Fruit fly (Drosophila melanogaster) whole organism, embryonic: ENCODE results near the gene Tengl3.

ENCODE experiments used
- Asciz ChIP-seq: fragments of 200-800 bp; sonication (Bioruptor generic); optimal IDR thresholded peaks from 2 replicates; lab custom pipeline; 2017; ENCODE audit warnings: missing biosample characterization, mild to moderate bottlenecking, missing genetic modification characterization, missing genetic modification reagents
- Atf-2 ChIP-seq: fragments of 200-800 bp; sonication (Bioruptor generic); optimal IDR thresholded peaks from 2 replicates; lab custom pipeline; 2016; ENCODE audit warnings: missing biosample characterization, missing genetic modification characterization
- B-H1 ChIP-seq: fragments of 200-800 bp; sonication (Bioruptor generic); IDR thresholded peaks from 3 replicates; pipeline ENCODE4 v1.3.6; 2022; ENCODE audit warnings: missing biosample characterization, missing genetic modification characterization
- CG10267 ChIP-seq: fragments of 200-800 bp; sonication (Bioruptor generic); optimal IDR thresholded peaks from 2 replicates; lab custom pipeline; 2018; ENCODE audit warnings: missing biosample characterization, mild to moderate bottlenecking, missing genetic modification characterization, moderate library complexity
- CG10274 ChIP-seq: fragments of 200-800 bp; sonication (Bioruptor generic); optimal IDR thresholded peaks from 3 replicates; lab custom pipeline; 2017; ENCODE audit warnings: missing biosample characterization, mild to moderate bottlenecking, missing genetic modification characterization
- CG10565 ChIP-seq: fragments of 200-800 bp; sonication (Bioruptor generic); optimal IDR thresholded peaks from 3 replicates; lab custom pipeline; 2016; ENCODE audit warnings: missing biosample characterization, mild to moderate bottlenecking, missing genetic modification characterization
- CG15269 ChIP-seq: fragments of 200-800 bp; sonication (Bioruptor generic); optimal IDR thresholded peaks from 2 replicates; lab custom pipeline; 2018; ENCODE audit warnings: missing biosample characterization, mild to moderate bottlenecking, missing genetic modification characterization, moderate library complexity
- CG15696 ChIP-seq: fragments of 200-800 bp; sonication (Bioruptor generic); optimal IDR thresholded peaks from 2 replicates; lab custom pipeline; 2019; ENCODE audit warnings: missing biosample characterization, mild to moderate bottlenecking, missing genetic modification characterization, moderate library complexity
- CG16815 ChIP-seq: fragments of 200-800 bp; sonication (Bioruptor generic); optimal IDR thresholded peaks from 3 replicates; lab custom pipeline; 2017; ENCODE audit warnings: missing biosample characterization, mild to moderate bottlenecking, missing genetic modification characterization
- CG17802 ChIP-seq: fragments of 200-800 bp; sonication (Bioruptor generic); optimal IDR thresholded peaks from 2 replicates; lab custom pipeline; 2018; ENCODE audit warnings: missing biosample characterization, mild to moderate bottlenecking, missing genetic modification characterization, moderate library complexity
- CG2116 ChIP-seq: fragments of 200-800 bp; sonication (Bioruptor generic); optimal IDR thresholded peaks from 3 replicates; lab custom pipeline; 2018; ENCODE audit warnings: missing biosample characterization, mild to moderate bottlenecking, missing genetic modification characterization
- CG32767 ChIP-seq: fragments of 200-800 bp; sonication (Bioruptor generic); IDR thresholded peaks from 2 replicates; pipeline ENCODE4 v1.3.6; 2022; ENCODE audit warnings: missing biosample characterization, missing genetic modification characterization
- CG33213 ChIP-seq: fragments of 200-800 bp; sonication (Bioruptor generic); optimal IDR thresholded peaks from 3 replicates; lab custom pipeline; 2016; ENCODE audit warnings: missing biosample characterization, missing genetic modification characterization
- CG4707 ChIP-seq: fragments of 200-800 bp; sonication (Bioruptor generic); optimal IDR thresholded peaks from 2 replicates; lab custom pipeline; 2018; ENCODE audit warnings: missing biosample characterization, mild to moderate bottlenecking, missing genetic modification characterization, moderate library complexity
- CG4730 ChIP-seq: fragments of 200-800 bp; sonication (Bioruptor generic); IDR thresholded peaks from 2 replicates; pipeline ENCODE4 v1.3.6; 2022; ENCODE audit warnings: missing biosample characterization, missing genetic modification characterization
- CG5180 ChIP-seq: fragments of 200-800 bp; sonication (Bioruptor generic); optimal IDR thresholded peaks from 3 replicates; lab custom pipeline; 2017; ENCODE audit warnings: missing biosample characterization, missing genetic modification characterization, mild to moderate bottlenecking, moderate library complexity, missing genetic modification reagents
- CG6175 ChIP-seq: fragments of 200-800 bp; sonication (Bioruptor generic); IDR thresholded peaks from 3 replicates; pipeline ENCODE4 v1.3.6; 2022; ENCODE audit warnings: missing biosample characterization, missing genetic modification characterization
- CG6254 ChIP-seq: fragments of 200-800 bp; sonication (Bioruptor generic); optimal IDR thresholded peaks from 3 replicates; lab custom pipeline; 2017; ENCODE audit warnings: mild to moderate bottlenecking, missing biosample characterization, missing genetic modification reagents, missing genetic modification characterization
- CG7372 ChIP-seq: fragments of 200-800 bp; sonication (Bioruptor generic); IDR thresholded peaks from 2 replicates; pipeline ENCODE4 v1.3.6; 2022; ENCODE audit warnings: missing biosample characterization, missing genetic modification characterization
- CG7786 ChIP-seq: fragments of 200-800 bp; sonication (Bioruptor generic); optimal IDR thresholded peaks from 2 replicates; lab custom pipeline; 2016; ENCODE audit warnings: missing biosample characterization, missing genetic modification characterization
- CG8281 ChIP-seq: fragments of 200-800 bp; sonication (Bioruptor generic); optimal IDR thresholded peaks from 2 replicates; lab custom pipeline; 2018; ENCODE audit warnings: missing biosample characterization, mild to moderate bottlenecking, missing genetic modification characterization, moderate library complexity
- CHES-1-like ChIP-seq: fragments of 200-800 bp; sonication (Bioruptor generic); optimal IDR thresholded peaks from 2 replicates; lab custom pipeline; 2016; ENCODE audit warnings: missing biosample characterization, missing genetic modification characterization
- Dfd ChIP-seq, 2 experiments: fragments of >200 bp; optimal IDR thresholded peaks; 2 replicates each; lab custom pipeline; 2017; ENCODE audit warnings: missing biosample characterization in 2 of 2, missing genetic modification characterization in 2 of 2
- Dll ChIP-seq: fragments of 200-800 bp; sonication (Bioruptor generic); IDR thresholded peaks from 4 replicates; pipeline ENCODE4 v1.3.6; 2022; ENCODE audit warnings: missing biosample characterization, missing genetic modification characterization; ENCODE audit not compliant: partially characterized antibody
- HLH54F ChIP-seq: fragments of 200-800 bp; sonication (Bioruptor generic); optimal IDR thresholded peaks from 3 replicates; lab custom pipeline; 2016; ENCODE audit warnings: missing biosample characterization, missing genetic modification characterization
- Lpt ChIP-seq: fragments of >200 bp; optimal IDR thresholded peaks from 2 replicates; lab custom pipeline; 2018; ENCODE audit warnings: missing biosample characterization, missing genetic modification characterization
- Neu2 ChIP-seq: fragments of 200-800 bp; sonication (Bioruptor generic); optimal IDR thresholded peaks from 3 replicates; lab custom pipeline; 2016; ENCODE audit warnings: missing biosample characterization, missing genetic modification characterization, borderline replicate concordance
- Nf-YB ChIP-seq: fragments of 200-800 bp; sonication (Bioruptor generic); optimal IDR thresholded peaks from 3 replicates; lab custom pipeline; 2019; ENCODE audit warnings: missing biosample characterization, mild to moderate bottlenecking, missing genetic modification characterization, moderate library complexity
- Oaz ChIP-seq: fragments of 200-800 bp; sonication (Bioruptor generic); IDR thresholded peaks from 2 replicates; pipeline ENCODE4 v1.3.6; 2022; ENCODE audit warnings: missing biosample characterization, missing genetic modification characterization
- ase ChIP-seq: fragments of 200-800 bp; sonication (Bioruptor generic); IDR thresholded peaks from 3 replicates; pipeline ENCODE4 v1.3.6; 2022; ENCODE audit warnings: missing biosample characterization, missing genetic modification characterization
- bbx ChIP-seq: fragments of 200-800 bp; sonication (Bioruptor generic); IDR thresholded peaks from 2 replicates; pipeline ENCODE4 v1.3.6; 2022; ENCODE audit warnings: missing biosample characterization, missing genetic modification characterization; ENCODE audit not compliant: partially characterized antibody
- bigmax ChIP-seq: fragments of 200-800 bp; sonication (Bioruptor generic); optimal IDR thresholded peaks from 2 replicates; lab custom pipeline; 2018; ENCODE audit warnings: missing biosample characterization, mild to moderate bottlenecking, missing genetic modification characterization
- bsh ChIP-seq, 2 experiments: fragments of 200-800 bp; sonication (Bioruptor generic); optimal IDR thresholded peaks; 2 replicates each; lab custom pipeline; 2017 to 2018; ENCODE audit warnings: mild to moderate bottlenecking in 2 of 2, missing biosample characterization in 2 of 2, missing genetic modification characterization in 2 of 2, moderate library complexity in 1 of 2
- hb ChIP-seq: fragments of 200-800 bp; sonication (Bioruptor generic); IDR thresholded peaks from 3 replicates; pipeline ENCODE4 v1.3.6; 2022; ENCODE audit warnings: missing biosample characterization, missing genetic modification characterization; ENCODE audit not compliant: partially characterized antibody
- hkb ChIP-seq, 2 experiments: fragments of 200-800 bp in 1 of 2; fragments of >200 bp in 1 of 2; sonication (Bioruptor generic) in 1 of 2; IDR thresholded peaks in 1 of 2; optimal IDR thresholded peaks in 1 of 2; 2 replicates each; pipeline versions ENCODE4 v1.3.6 to Lab custom; 2017 to 2022; ENCODE audit warnings: missing biosample characterization in 1 of 2, missing genetic modification characterization in 1 of 2
- nmo ChIP-seq: fragments of 200-800 bp; sonication (Bioruptor generic); optimal IDR thresholded peaks from 2 replicates; lab custom pipeline; 2018; ENCODE audit warnings: missing biosample characterization, mild to moderate bottlenecking, missing genetic modification characterization, moderate library complexity
- pb ChIP-seq: fragments of 200-800 bp; sonication (Bioruptor generic); optimal IDR thresholded peaks from 3 replicates; lab custom pipeline; 2016; ENCODE audit warnings: missing biosample characterization, missing genetic modification characterization
- prd ChIP-seq, 3 experiments: fragments of >200 bp in 2 of 3; fragments of 200-800 bp in 1 of 3; sonication (Bioruptor generic) in 1 of 3; optimal IDR thresholded peaks in 2 of 3; IDR thresholded peaks in 1 of 3; 2 replicates in 2 of 3; 3 replicates in 1 of 3; pipeline versions ENCODE4 v1.3.6 to Lab custom; 2017 to 2022; ENCODE audit warnings: missing biosample characterization in 1 of 3, missing genetic modification characterization in 1 of 3
- ranshi ChIP-seq: fragments of 200-800 bp; sonication (Bioruptor generic); IDR thresholded peaks from 2 replicates; pipeline ENCODE4 v1.3.6; 2022; ENCODE audit warnings: missing biosample characterization, missing genetic modification characterization
- ro ChIP-seq: fragments of 200-800 bp; sonication (Bioruptor generic); IDR thresholded peaks from 2 replicates; pipeline ENCODE4 v1.3.6; 2022; ENCODE audit warnings: missing biosample characterization, missing genetic modification characterization
- sr ChIP-seq: fragments of 200-800 bp; sonication (Bioruptor generic); IDR thresholded peaks from 3 replicates; pipeline ENCODE4 v1.3.6; 2022; ENCODE audit warnings: missing biosample characterization, missing genetic modification characterization
- stc ChIP-seq: fragments of 200-800 bp; sonication (Bioruptor generic); IDR thresholded peaks from 2 replicates; pipeline ENCODE4 v1.3.6; 2022; ENCODE audit warnings: missing biosample characterization, missing genetic modification characterization
- stwl ChIP-seq: fragments of 200-800 bp; sonication (Bioruptor generic); optimal IDR thresholded peaks from 3 replicates; lab custom pipeline; 2018; ENCODE audit warnings: missing biosample characterization, mild to moderate bottlenecking, missing genetic modification characterization, moderate library complexity
- tap ChIP-seq: fragments of 200-800 bp; optimal IDR thresholded peaks from 3 replicates; lab custom pipeline; 2019; ENCODE audit warnings: missing biosample characterization, mild to moderate bottlenecking, missing genetic modification characterization, moderate library complexity
- wor ChIP-seq: fragments of 200-800 bp; sonication (Bioruptor generic); IDR thresholded peaks from 2 replicates; pipeline ENCODE4 v1.3.6; 2022; ENCODE audit warnings: missing biosample characterization, missing genetic modification characterization
- zen ChIP-seq: fragments of 200-800 bp; sonication (Bioruptor generic); optimal IDR thresholded peaks from 3 replicates; lab custom pipeline; 2018; ENCODE audit warnings: missing biosample characterization, mild to moderate bottlenecking, missing genetic modification characterization, moderate library complexity
- zfh1 ChIP-seq: fragments of 200-800 bp; sonication (Bioruptor generic); IDR thresholded peaks from 3 replicates; pipeline ENCODE4 v1.3.6; 2022; ENCODE audit warnings: missing biosample characterization, missing genetic modification characterization

Gene Tengl3

DNA sequence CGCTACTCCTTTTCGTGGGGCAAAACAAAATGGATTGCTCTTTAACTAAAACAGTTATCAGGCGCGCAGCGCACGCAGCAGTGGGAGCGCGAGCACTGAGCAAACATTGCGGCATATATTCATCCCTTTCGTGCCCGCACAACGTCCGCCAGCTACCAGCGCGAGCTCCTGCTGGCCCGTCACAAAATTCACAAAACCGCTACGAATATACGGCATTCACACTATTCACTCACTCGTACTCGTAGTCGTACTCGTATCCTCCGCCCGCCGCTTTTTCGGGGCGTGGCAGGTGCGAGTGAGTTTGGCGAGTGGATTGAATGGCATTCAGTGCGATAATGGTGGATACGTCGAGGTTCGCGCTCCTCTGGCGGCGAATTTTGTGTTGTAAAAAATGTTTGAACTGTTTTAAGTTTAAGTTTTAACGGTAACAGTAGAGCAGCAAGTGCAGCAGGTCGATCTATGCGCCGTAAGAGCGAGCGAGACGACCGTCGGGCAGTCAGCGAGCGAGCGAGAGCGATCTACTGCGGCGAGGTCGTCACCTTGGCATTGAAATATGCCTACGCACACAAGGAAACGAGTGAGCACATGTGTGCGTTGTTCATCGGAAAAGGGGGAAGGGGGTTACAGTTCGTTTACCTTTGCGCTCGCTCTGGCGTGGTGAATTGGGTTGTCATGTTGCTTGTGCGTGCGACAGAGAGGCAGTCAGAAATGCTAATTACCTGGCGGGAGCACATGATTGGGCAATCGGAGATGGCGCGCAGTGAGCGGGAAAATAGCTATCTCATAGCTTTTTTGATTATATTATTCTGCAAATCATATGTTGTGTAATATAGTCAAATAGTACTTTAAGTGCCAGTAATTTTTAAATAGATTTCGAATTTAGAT lies 41.2 kb downstream of the Tengl3 start (continued):
- no peak for TF ChIP-seq prd (optimal IDR thresholded peaks at IDR 0.05; lab: Kevin White, UChicago)
- TF ChIP-seq prd (GFP tag; IDR thresholded peaks at IDR 0.05; lab: Robert Waterston, UW), result no peak
- TF ChIP-seq HLH54F (GFP tag; lab: Kevin White, UChicago), result peak; percentile 66
- no peak for TF ChIP-seq CG6175 (GFP tag; lab: Robert Waterston, UW)
- TF ChIP-seq zen, result peak; percentile 94
- TF ChIP-seq stc (GFP tag; lab: Robert Waterston, UW), result no peak
- TF ChIP-seq CG8281 (tag; lab: Kevin White, UChicago), result peak; percentile 14
- TF ChIP-seq CG4730 (GFP tag; lab: Robert Waterston, UW), result no peak
- TF ChIP-seq CG6254, result peak; percentile 70
- TF ChIP-seq CG15696, result peak; percentile 24
- TF ChIP-seq CG32767 (GFP tag; lab: Robert Waterston, UW), result no peak
- no peak for TF ChIP-seq Oaz (GFP tag; lab: Robert Waterston, UW)
- no peak for TF ChIP-seq wor (GFP tag; lab: Robert Waterston, UW)
- TF ChIP-seq CHES-1-like (GFP tag; lab: Kevin White, UChicago), result peak; percentile 3
- TF ChIP-seq CG2116 (GFP tag; lab: Kevin White, UChicago), result peak; percentile 52
- no peak for TF ChIP-seq Neu2 (GFP tag; lab: Kevin White, UChicago)
- peak; percentile 27 for TF ChIP-seq CG7786 (GFP tag; lab: Kevin White, UChicago)
- no peak for TF ChIP-seq CG10274
- TF ChIP-seq CG16815, result peak; percentile 50
- peak; percentile 53 for TF ChIP-seq pb (GFP tag; lab: Kevin White, UChicago)
- TF ChIP-seq B-H1 (GFP tag; lab: Robert Waterston, UW), result no peak
- TF ChIP-seq Dll (GFP tag; lab: Robert Waterston, UW), result no peak
- peak; percentile 32 for TF ChIP-seq Lpt
- no peak for TF ChIP-seq CG17802 (tag; lab: Kevin White, UChicago)
- peak; percentile 80 for TF ChIP-seq Nf-YB (GFP tag; lab: Kevin White, UChicago)
- TF ChIP-seq ase, result no peak
- no peak for TF ChIP-seq ranshi (GFP tag; lab: Robert Waterston, UW)
- peak; percentile 96 for TF ChIP-seq CG5180 (GFP tag; lab: Kevin White, UChicago)
- no peak for TF ChIP-seq Dfd (GFP tag; optimal IDR thresholded peaks at IDR 0.05; lab: Kevin White, UChicago)
- TF ChIP-seq bigmax (GFP tag; lab: Kevin White, UChicago), result no peak
- peak; percentile 11 for TF ChIP-seq Asciz (GFP tag; lab: Kevin White, UChicago)
- peak in 1 of 2 experiments; percentile 65 for TF ChIP-seq bsh (GFP tag; optimal IDR thresholded peaks at IDR 0.05; lab: Kevin White, UChicago)
- TF ChIP-seq CG10565, result no peak
- peak; percentile 64 for TF ChIP-seq CG15269
- TF ChIP-seq CG10267 (tag; lab: Kevin White, UChicago), result peak; percentile 23
- no peak for TF ChIP-seq bbx (GFP tag; lab: Robert Waterston, UW)
- peak; percentile 63 for TF ChIP-seq CG33213 (GFP tag; lab: Kevin White, UChicago)
- no peak for TF ChIP-seq ro (GFP tag; lab: Robert Waterston, UW)
- no peak for TF ChIP-seq CG7372
- peak; percentile 29 for TF ChIP-seq CG4707 (GFP tag; lab: Kevin White, UChicago)
- TF ChIP-seq hkb (optimal IDR thresholded peaks at IDR 0.05; lab: Kevin White, UChicago), result peak; percentile 19
- TF ChIP-seq hkb (GFP tag; IDR thresholded peaks at IDR 0.05; lab: Robert Waterston, UW), result no peak
- TF ChIP-seq hb, result no peak
- no peak for TF ChIP-seq Atf-2 (GFP tag; lab: Kevin White, UChicago)
- TF ChIP-seq stwl (tag; lab: Kevin White, UChicago), result peak; percentile 18
- TF ChIP-seq tap (tag; lab: Kevin White, UChicago), result no peak
- peak; percentile 63 for TF ChIP-seq nmo (GFP tag; lab: Kevin White, UChicago)
- no peak for TF ChIP-seq sr (GFP tag; lab: Robert Waterston, UW)
- no peak for TF ChIP-seq zfh1 (GFP tag; lab: Robert Waterston, UW)
